Worm (Caenorhabditis elegans): Measurements from ENCODE around the gene glb-3.

The glb-3 gene

ce11 chrV:11140326-11140725 is 5.9 kb downstream of the glb-3 start (continued):
- TF ChIP-seq fos-1 (tag; optimal IDR thresholded peaks at IDR 0.05): no peak
- peak in 1 of 2 experiments; percentile 47 for TF ChIP-seq lsy-2 (tag; optimal IDR thresholded peaks at IDR 0.05)
- no peak for TF ChIP-seq isw-1 (GFP tag; IDR thresholded peaks at IDR 0.05)
- no peak for TF ChIP-seq unc-98 (GFP tag; IDR thresholded peaks at IDR 0.05)
- peak; percentile 41 for TF ChIP-seq rnt-1 (tag; optimal IDR thresholded peaks at IDR 0.05)
- peak in 1 of 2 experiments; percentile 6 for TF ChIP-seq lin-35 (GFP tag; optimal IDR thresholded peaks at IDR 0.05)
- TF ChIP-seq tbx-2 (tag; optimal IDR thresholded peaks at IDR 0.05): peak; percentile 32
- peak; percentile 6 for TF ChIP-seq fkh-8 (tag; optimal IDR thresholded peaks at IDR 0.05)
- no peak for TF ChIP-seq sox-4 (tag; optimal IDR thresholded peaks at IDR 0.05)

DNA sequence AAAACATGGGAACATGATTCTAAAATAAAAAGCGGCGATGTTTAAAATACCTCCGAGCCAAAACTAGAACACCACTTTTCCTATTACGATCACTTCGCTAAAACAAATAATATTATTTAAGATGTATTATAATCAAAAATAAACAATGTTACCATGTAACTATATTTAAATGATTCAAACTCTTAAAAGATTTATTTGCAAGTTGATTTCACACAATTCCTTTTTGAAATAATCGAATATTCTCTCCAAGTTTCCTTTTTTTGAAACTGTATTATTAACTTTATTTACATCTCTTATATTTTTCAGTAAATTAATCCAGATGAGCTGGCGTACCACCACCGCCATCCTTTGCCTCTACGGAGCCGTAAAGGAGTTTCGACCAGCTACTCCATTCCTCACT is 6.8 kb downstream of the glb-3 start, which contains the start of gene folt-1:
TSS of gene folt-1 (plus strand) at position 301 of the 400 bp plus-strand sequence.
- TF ChIP-seq nhr-19 (GFP tag; conservative IDR thresholded peaks at IDR 0.05) (no peak), mdl-1 (tag; optimal IDR thresholded peaks at IDR 0.05) (no peak), tlp-1 (tag; optimal IDR thresholded peaks at IDR 0.05) (no peak), zag-1 (tag; optimal IDR thresholded peaks at IDR 0.05) (no peak), ets-5 (GFP tag; IDR thresholded peaks at IDR 0.05) (no peak), vab-15 (tag; optimal IDR thresholded peaks at IDR 0.05) (no peak), C16A3.4 (tag; optimal IDR thresholded peaks at IDR 0.05) (no peak), pag-3 (tag; optimal IDR thresholded peaks at IDR 0.05; ENCODE audit: borderline replicate concordance, insufficient read depth) (no peak), unc-98 (GFP tag; IDR thresholded peaks at IDR 0.05) (no peak), nhr-76 (tag; optimal IDR thresholded peaks at IDR 0.05) (no peak), ceh-88 (GFP tag; IDR thresholded peaks at IDR 0.05) (no peak), ztf-11 (tag; optimal IDR thresholded peaks at IDR 0.05) (no peak), isw-1 (GFP tag; IDR thresholded peaks at IDR 0.05) (no peak), nhr-20 (tag; optimal IDR thresholded peaks at IDR 0.05) (no peak), unc-62 (GFP tag; optimal IDR thresholded peaks at IDR 0.05) (no peak), ceh-90 (tag; optimal IDR thresholded peaks at IDR 0.05) (no peak), fkh-8 (tag; optimal IDR thresholded peaks at IDR 0.05) (no peak), hpl-2 (GFP tag; optimal IDR thresholded peaks at IDR 0.05) (no peak), fkh-4 (tag; optimal IDR thresholded peaks at IDR 0.05; ENCODE audit: borderline replicate concordance) (no peak)

- TF ChIP-seq ceh-88 (GFP tag; IDR thresholded peaks at IDR 0.05): no peak
- no peak for TF ChIP-seq Y116A8C.19 (tag; optimal IDR thresholded peaks at IDR 0.05; ENCODE audit: borderline replicate concordance)
- no peak for TF ChIP-seq nhr-11 (tag; optimal IDR thresholded peaks at IDR 0.05)
- no peak for TF ChIP-seq irx-1 (tag; optimal IDR thresholded peaks at IDR 0.05)
- no peak for TF ChIP-seq C34B4.2 (tag; optimal IDR thresholded peaks at IDR 0.05)
- no peak for TF ChIP-seq efl-1 (optimal IDR thresholded peaks at IDR 0.05)
- peak in 1 of 2 experiments; percentile 7 for TF ChIP-seq efl-1 (GFP tag; optimal IDR thresholded peaks at IDR 0.05 in 1 of 2)
- TF ChIP-seq lin-15B (tag; optimal IDR thresholded peaks at IDR 0.05): no peak
Measured at ce11 chrV:11144694-11145093, 10.3 kb downstream of the glb-3 start, which contains the start of gene C06H2.7. Gene C06H2.7, minus strand, starts transcription at chrV:11144794.

ce11 chrV:11146958-11147779 is 12.8 kb downstream of the glb-3 start, which contains the start of the genes T19C4.24 and nlp-33:
Gene T19C4.24, minus strand, starts transcription at chrV:11147008.
Gene nlp-33, plus strand, starts transcription at chrV:11147346.
- TF ChIP-seq nhr-71 (tag; optimal IDR thresholded peaks at IDR 0.05): peak; percentile 40
- TF ChIP-seq nhr-19 (GFP tag; conservative IDR thresholded peaks at IDR 0.05): peak; percentile 16; the same call in 1 of the 2 replicates
- peak; percentile 50 for TF ChIP-seq snu-23 (GFP tag; optimal IDR thresholded peaks at IDR 0.05)
- peak; percentile 54 for TF ChIP-seq nhr-20 (tag; optimal IDR thresholded peaks at IDR 0.05)
- no peak for TF ChIP-seq unc-30 (tag; optimal IDR thresholded peaks at IDR 0.05)
- no peak for TF ChIP-seq nhr-77 (tag; optimal IDR thresholded peaks at IDR 0.05)
- no peak for TF ChIP-seq C16A3.4 (tag; optimal IDR thresholded peaks at IDR 0.05)
- peak; percentile 63 for TF ChIP-seq lin-14 (GFP tag; optimal IDR thresholded peaks at IDR 0.05)
- no peak for TF ChIP-seq ceh-82 (tag; optimal IDR thresholded peaks at IDR 0.05)
- TF ChIP-seq tlp-1 (tag; optimal IDR thresholded peaks at IDR 0.05): no peak
- TF ChIP-seq tbx-2 (tag; optimal IDR thresholded peaks at IDR 0.05): peak; percentile 20
- TF ChIP-seq dsc-1 (tag; optimal IDR thresholded peaks at IDR 0.05): no peak
- no peak for TF ChIP-seq lin-39 (tag; optimal IDR thresholded peaks at IDR 0.05)
- TF ChIP-seq nhr-84 (tag; optimal IDR thresholded peaks at IDR 0.05): no peak
- no peak for TF ChIP-seq alr-1 (tag; optimal IDR thresholded peaks at IDR 0.05; ENCODE audit: borderline replicate concordance)
- no peak for TF ChIP-seq zag-1 (tag; optimal IDR thresholded peaks at IDR 0.05)
- no peak for TF ChIP-seq ces-1 (GFP tag; optimal IDR thresholded peaks at IDR 0.05)
- TF ChIP-seq fkh-4 (tag; optimal IDR thresholded peaks at IDR 0.05; ENCODE audit: borderline replicate concordance): no peak
- TF ChIP-seq grh-1 (GFP tag; IDR thresholded peaks at IDR 0.05): peak; percentile 30; the same call in 1 of the 2 replicates
- TF ChIP-seq F16B12.6 (tag; optimal IDR thresholded peaks at IDR 0.05): no peak
- peak; percentile 26 for TF ChIP-seq blmp-1 (tag; optimal IDR thresholded peaks at IDR 0.05)

Measured in whole organism, L1 larva.